Fruit fly (Drosophila melanogaster): ENCODE data around the gene CG42661.
A peak's percentile ranks its signal among the peaks of the same experiment; 100 is the strongest.

Gene CG42661

dm6 chr3L:7434715-7435653 is 30.3 kb upstream of the CG42661 start, which contains the start of gene Rac2 (continued):
- TF ChIP-seq CG4318 (GFP tag; optimal IDR thresholded peaks at IDR 0.05) (peak; percentile 4), net (GFP tag; optimal IDR thresholded peaks at IDR 0.05) (peak; percentile 69), Gug (GFP tag; IDR thresholded peaks at IDR 0.05) (no peak; the same call in 1 of the 2 replicates), CG6163 (GFP tag; IDR thresholded peaks at IDR 0.05) (peak; percentile 74), Eip93F (GFP tag; optimal IDR thresholded peaks at IDR 0.05) (no peak), dac (GFP tag; optimal IDR thresholded peaks at IDR 0.05) (peak; percentile 21), CG8632 (GFP tag; optimal IDR thresholded peaks at IDR 0.05) (no peak), CG6276 (GFP tag; optimal IDR thresholded peaks at IDR 0.05) (peak; percentile 70), vri (GFP tag; optimal IDR thresholded peaks at IDR 0.05) (peak; percentile 78), CG6854 (GFP tag; optimal IDR thresholded peaks at IDR 0.05) (peak; percentile 51), lz (GFP tag; optimal IDR thresholded peaks at IDR 0.05) (peak; percentile 30), CG11902 (GFP tag; optimal IDR thresholded peaks at IDR 0.05) (no peak), Sox15 (GFP tag; optimal IDR thresholded peaks at IDR 0.05) (no peak), OdsH (GFP tag; optimal IDR thresholded peaks at IDR 0.05) (peak; percentile 19), CG6792 (GFP tag; optimal IDR thresholded peaks at IDR 0.05) (no peak), CG8319 (GFP tag; optimal IDR thresholded peaks at IDR 0.05) (no peak), pdm3 (GFP tag; optimal IDR thresholded peaks at IDR 0.05) (peak; percentile 41), Eip78C (GFP tag) (peak; percentile 83), CG31627 (GFP tag; optimal IDR thresholded peaks at IDR 0.05) (peak; percentile 40), Lpt (GFP tag; optimal IDR thresholded peaks at IDR 0.05) (peak; percentile 54), Met (GFP tag; optimal IDR thresholded peaks at IDR 0.05) (peak; percentile 20), Hr39 (GFP tag; optimal IDR thresholded peaks at IDR 0.05) (peak; percentile 28), achi (GFP tag; optimal IDR thresholded peaks at IDR 0.05) (peak; percentile 58), CG1621 (tag; optimal IDR thresholded peaks at IDR 0.05) (peak; percentile 52), Hr4 (GFP tag; optimal IDR thresholded peaks at IDR 0.05) (peak; percentile 67), CG3032 (tag; optimal IDR thresholded peaks at IDR 0.05) (peak; percentile 37), spab (GFP tag; optimal IDR thresholded peaks at IDR 0.05) (peak; percentile 14), Sox102F (GFP tag; optimal IDR thresholded peaks at IDR 0.05) (peak; percentile 28), dsx (GFP tag; optimal IDR thresholded peaks at IDR 0.05; ENCODE audit: poor library complexity, severe bottlenecking) (peak; percentile 52), CG8119 (GFP tag; IDR thresholded peaks at IDR 0.05) (peak; percentile 57), Ets96B (tag; optimal IDR thresholded peaks at IDR 0.05) (peak; percentile 54)

dm6 chr3L:7437366-7437765 is 27.9 kb upstream of the CG42661 start, which contains the start of gene CG14835:
CG14835 (minus strand) TSS chr3L:7437466.
- no peak for TF ChIP-seq Smox (GFP tag; optimal IDR thresholded peaks at IDR 0.05)

- TF ChIP-seq lz (GFP tag; optimal IDR thresholded peaks at IDR 0.05) (no peak), Blimp-1 (GFP tag; optimal IDR thresholded peaks at IDR 0.05) (no peak), Smox (GFP tag; optimal IDR thresholded peaks at IDR 0.05) (no peak), CG3032 (tag; optimal IDR thresholded peaks at IDR 0.05) (no peak), Eip75B (GFP tag; optimal IDR thresholded peaks at IDR 0.05) (no peak), topi (GFP tag; optimal IDR thresholded peaks at IDR 0.05) (no peak), CG6276 (GFP tag; optimal IDR thresholded peaks at IDR 0.05) (no peak), Hr4 (GFP tag; optimal IDR thresholded peaks at IDR 0.05) (no peak), Sox15 (GFP tag; optimal IDR thresholded peaks at IDR 0.05) (no peak), spab (GFP tag; optimal IDR thresholded peaks at IDR 0.05) (no peak), vri (GFP tag; optimal IDR thresholded peaks at IDR 0.05) (no peak), achi (GFP tag; optimal IDR thresholded peaks at IDR 0.05) (no peak), CG9139 (GFP tag; optimal IDR thresholded peaks at IDR 0.05) (no peak), Hr39 (GFP tag; optimal IDR thresholded peaks at IDR 0.05) (no peak), CG6163 (GFP tag; IDR thresholded peaks at IDR 0.05) (no peak), Eip78C (GFP tag) (no peak), Sox102F (GFP tag; optimal IDR thresholded peaks at IDR 0.05) (no peak), CG31627 (GFP tag; optimal IDR thresholded peaks at IDR 0.05) (no peak), esn (GFP tag; optimal IDR thresholded peaks at IDR 0.05) (no peak)
These were observed 26.0 kb upstream of the CG42661 start, which contains the start of gene sphinx1 for dm6 chr3L:7439305-7439704. sphinx1 (minus strand) TSS chr3L:7439405.

Measured in whole organism, prepupa.